Worm (Caenorhabditis elegans) whole organism, late embryonic: ENCODE measurements around the gene unc-2.

ENCODE experiments used
- C08G9.2 ChIP-seq: sonication (generic microtip); optimal IDR thresholded peaks from 2 replicates; lab custom pipeline; 2016; ENCODE audit warnings: mild to moderate bottlenecking, missing genetic modification characterization, moderate library complexity, missing compliant biosample characterization
- C38D4.7 ChIP-seq: fragments of 200-800 bp; sonication (Bioruptor generic); optimal IDR thresholded peaks from 2 replicates; lab custom pipeline; 2018; ENCODE audit warnings: mild to moderate bottlenecking, missing genetic modification characterization, moderate library complexity, missing compliant biosample characterization
- F13H6.1 ChIP-seq: sonication (generic microtip); optimal IDR thresholded peaks from 2 replicates; lab custom pipeline; 2016; ENCODE audit warnings: missing genetic modification characterization, missing compliant biosample characterization
- K02D7.2 ChIP-seq: sonication (generic microtip); optimal IDR thresholded peaks from 2 replicates; lab custom pipeline; 2017; ENCODE audit warnings: mild to moderate bottlenecking, missing genetic modification characterization, missing compliant biosample characterization
- T23F11.4 ChIP-seq: fragments of 200-800 bp; sonication (Bioruptor generic); optimal IDR thresholded peaks from 2 replicates; lab custom pipeline; 2018; ENCODE audit warnings: mild to moderate bottlenecking, missing genetic modification characterization, missing compliant biosample characterization
- Y22D7AL.16 ChIP-seq: sonication (generic microtip); optimal IDR thresholded peaks from 2 replicates; lab custom pipeline; 2016; ENCODE audit warnings: missing genetic modification characterization, missing compliant biosample characterization
- ama-1 ChIP-seq: fragments of 150-350 bp; optimal IDR thresholded peaks from 2 replicates; lab custom pipeline; 2014
- ceh-14 ChIP-seq: sonication (generic microtip); optimal IDR thresholded peaks from 2 replicates; lab custom pipeline; 2016; ENCODE audit warnings: missing genotype, missing genetic modification characterization, missing compliant biosample characterization
- ceh-18 ChIP-seq: sonication (generic microtip); optimal IDR thresholded peaks from 2 replicates; lab custom pipeline; 2016; ENCODE audit warnings: missing genetic modification characterization, missing compliant biosample characterization
- ceh-2 ChIP-seq: sonication (generic microtip); optimal IDR thresholded peaks from 2 replicates; lab custom pipeline; 2016; ENCODE audit warnings: missing genotype, missing genetic modification characterization, missing compliant biosample characterization
- ceh-30 ChIP-seq: fragments of 150-350 bp; optimal IDR thresholded peaks from 2 replicates; lab custom pipeline; 2014; ENCODE audit warnings: missing biosample characterization, missing genetic modification characterization
- ceh-31 ChIP-seq: sonication (generic microtip); optimal IDR thresholded peaks from 2 replicates; lab custom pipeline; 2016; ENCODE audit warnings: missing genetic modification characterization, missing compliant biosample characterization
- ceh-6 ChIP-seq: fragments of 200-800 bp; sonication (Bioruptor generic); optimal IDR thresholded peaks from 2 replicates; lab custom pipeline; 2018; ENCODE audit warnings: mild to moderate bottlenecking, missing genetic modification characterization, missing compliant biosample characterization
- ceh-9 ChIP-seq: sonication (generic microtip); optimal IDR thresholded peaks from 2 replicates; lab custom pipeline; 2016; ENCODE audit warnings: mild to moderate bottlenecking, missing genetic modification characterization, inconsistent platforms, missing compliant biosample characterization
- che-1 ChIP-seq: sonication (generic microtip); optimal IDR thresholded peaks from 2 replicates; lab custom pipeline; 2016; ENCODE audit warnings: mild to moderate bottlenecking, missing genetic modification characterization, missing compliant biosample characterization
- dve-1 ChIP-seq: sonication (generic microtip); optimal IDR thresholded peaks from 2 replicates; lab custom pipeline; 2017; ENCODE audit warnings: antibody characterized with exemption, mild to moderate bottlenecking, missing genetic modification characterization, missing compliant biosample characterization
- elt-2 ChIP-seq: sonication (generic microtip); optimal IDR thresholded peaks from 2 replicates; lab custom pipeline; 2016; ENCODE audit warnings: missing genetic modification reagents, missing genetic modification characterization, missing compliant biosample characterization
- elt-4 ChIP-seq: sonication (generic microtip); optimal IDR thresholded peaks from 2 replicates; lab custom pipeline; 2016; ENCODE audit warnings: missing genetic modification characterization, missing compliant biosample characterization
- fax-1 ChIP-seq: sonication (generic microtip); optimal IDR thresholded peaks from 2 replicates; lab custom pipeline; 2016; ENCODE audit warnings: missing genotype, missing genetic modification characterization, missing compliant biosample characterization
- fkh-10 ChIP-seq: fragments of 150-350 bp; optimal IDR thresholded peaks from 2 replicates; lab custom pipeline; 2014; ENCODE audit warnings: missing biosample characterization, missing genetic modification reagents, missing genetic modification characterization
- gmeb-2 ChIP-seq: sonication (generic microtip); optimal IDR thresholded peaks from 2 replicates; lab custom pipeline; 2016; ENCODE audit warnings: missing genetic modification characterization, inconsistent platforms, missing compliant biosample characterization
- hlh-13 ChIP-seq: fragments of 200-800 bp; sonication (Bioruptor generic); optimal IDR thresholded peaks from 2 replicates; lab custom pipeline; 2018; ENCODE audit warnings: mild to moderate bottlenecking, missing genetic modification characterization, missing compliant biosample characterization
- hlh-15 ChIP-seq: sonication (generic microtip); optimal IDR thresholded peaks from 2 replicates; lab custom pipeline; 2016; ENCODE audit warnings: missing genetic modification characterization, missing compliant biosample characterization
- hlh-30 ChIP-seq: sonication (generic microtip); optimal IDR thresholded peaks from 2 replicates; lab custom pipeline; 2017; ENCODE audit warnings: antibody characterized with exemption, missing genetic modification characterization, missing compliant biosample characterization; ENCODE audit not compliant: insufficient read depth
- hlh-8 ChIP-seq: sonication (generic microtip); optimal IDR thresholded peaks from 2 replicates; lab custom pipeline; 2016; ENCODE audit warnings: missing genotype, missing genetic modification characterization, missing compliant biosample characterization
- madf-2 ChIP-seq: sonication (generic microtip); optimal IDR thresholded peaks from 2 replicates; lab custom pipeline; 2017; ENCODE audit warnings: missing genetic modification characterization, missing compliant biosample characterization
- mec-3 ChIP-seq: sonication (generic microtip); optimal IDR thresholded peaks from 2 replicates; lab custom pipeline; 2016; ENCODE audit warnings: borderline replicate concordance, missing genetic modification characterization, missing compliant biosample characterization
- nfya-1 ChIP-seq: sonication (generic microtip); optimal IDR thresholded peaks from 2 replicates; lab custom pipeline; 2017; ENCODE audit warnings: missing genetic modification characterization, mild to moderate bottlenecking, missing compliant biosample characterization, antibody characterized with exemption, moderate library complexity
- npax-4 ChIP-seq: sonication (generic microtip); optimal IDR thresholded peaks from 2 replicates; lab custom pipeline; 2016; ENCODE audit warnings: missing genetic modification characterization, missing compliant biosample characterization
- odd-2 ChIP-seq: sonication (generic microtip); optimal IDR thresholded peaks from 2 replicates; lab custom pipeline; 2017; ENCODE audit warnings: antibody characterized with exemption, mild to moderate bottlenecking, missing genetic modification characterization, missing compliant biosample characterization
- pag-3 ChIP-seq: sonication (generic microtip); optimal IDR thresholded peaks from 2 replicates; lab custom pipeline; 2016; ENCODE audit warnings: missing compliant biosample characterization, missing genetic modification characterization, borderline replicate concordance
- pat-9 ChIP-seq: fragments of 200-800 bp; sonication (Bioruptor generic); optimal IDR thresholded peaks from 2 replicates; lab custom pipeline; 2018; ENCODE audit warnings: mild to moderate bottlenecking, missing genetic modification characterization, moderate library complexity, missing compliant biosample characterization
- pax-1 ChIP-seq: fragments of 150-350 bp; optimal IDR thresholded peaks from 2 replicates; lab custom pipeline; 2014; ENCODE audit warnings: missing biosample characterization, missing genetic modification characterization
- pha-2 ChIP-seq: sonication (generic microtip); optimal IDR thresholded peaks from 2 replicates; lab custom pipeline; 2017; ENCODE audit warnings: mild to moderate bottlenecking, missing genetic modification characterization, missing compliant biosample characterization
- pros-1 ChIP-seq: fragments of 150-350 bp; optimal IDR thresholded peaks from 2 replicates; lab custom pipeline; 2014; ENCODE audit warnings: missing biosample characterization, missing genetic modification reagents, missing genetic modification characterization
- ref-2 ChIP-seq: sonication (generic microtip); optimal IDR thresholded peaks from 2 replicates; lab custom pipeline; 2016; ENCODE audit warnings: missing genetic modification characterization, missing compliant biosample characterization
- rnt-1 ChIP-seq: sonication (generic microtip); optimal IDR thresholded peaks from 2 replicates; lab custom pipeline; 2016; ENCODE audit warnings: missing genetic modification characterization, missing compliant biosample characterization
- sox-2 ChIP-seq: fragments of 200-800 bp; sonication (Bioruptor generic); IDR thresholded peaks from 2 replicates; pipeline ENCODE4 v1.3.6; 2022; ENCODE audit warnings: missing genetic modification reagents, missing genetic modification characterization, missing compliant biosample characterization
- sox-4 ChIP-seq: sonication (generic microtip); optimal IDR thresholded peaks from 2 replicates; lab custom pipeline; 2017; ENCODE audit warnings: mild to moderate bottlenecking, missing genetic modification characterization, inconsistent platforms, missing compliant biosample characterization
- tbx-2 ChIP-seq: sonication (generic microtip); optimal IDR thresholded peaks from 2 replicates; lab custom pipeline; 2016; ENCODE audit warnings: missing genetic modification characterization, missing compliant biosample characterization
- tbx-7 ChIP-seq: sonication (generic microtip); optimal IDR thresholded peaks from 2 replicates; lab custom pipeline; 2016; ENCODE audit warnings: missing genotype, missing genetic modification characterization, missing compliant biosample characterization
- ttx-3 ChIP-seq: sonication (generic microtip); optimal IDR thresholded peaks from 2 replicates; lab custom pipeline; 2016; ENCODE audit warnings: missing genetic modification reagents, missing genetic modification characterization, missing compliant biosample characterization
- unc-3 ChIP-seq, 2 experiments: fragments of 200-800 bp in 1 of 2; sonication (Bioruptor generic) in 1 of 2; sonication (generic microtip) in 1 of 2; conservative IDR thresholded peaks in 1 of 2; optimal IDR thresholded peaks in 1 of 2; 2 replicates each; pipeline versions ENCODE4 v1.3.6 to Lab custom; 2016 to 2022; ENCODE audit warnings: missing compliant biosample characterization in 2 of 2, missing genetic modification characterization in 2 of 2, missing genetic modification reagents in 1 of 2
- unc-42 ChIP-seq: sonication (generic microtip); optimal IDR thresholded peaks from 2 replicates; lab custom pipeline; 2016; ENCODE audit warnings: missing genotype, missing genetic modification characterization, missing compliant biosample characterization
- unc-55 ChIP-seq: sonication (generic microtip); optimal IDR thresholded peaks from 2 replicates; lab custom pipeline; 2017; ENCODE audit warnings: missing biosample characterization, missing genetic modification reagents, missing genetic modification characterization
- unc-86 ChIP-seq: sonication (generic microtip); optimal IDR thresholded peaks from 2 replicates; lab custom pipeline; 2016; ENCODE audit warnings: missing genetic modification characterization, missing compliant biosample characterization
- zip-5 ChIP-seq: sonication (generic microtip); optimal IDR thresholded peaks from 2 replicates; lab custom pipeline; 2016; ENCODE audit warnings: missing genetic modification characterization, missing compliant biosample characterization
- ztf-16 ChIP-seq: sonication (generic microtip); optimal IDR thresholded peaks from 2 replicates; lab custom pipeline; 2017; ENCODE audit warnings: missing genetic modification characterization, missing compliant biosample characterization

Gene unc-2

DNA sequence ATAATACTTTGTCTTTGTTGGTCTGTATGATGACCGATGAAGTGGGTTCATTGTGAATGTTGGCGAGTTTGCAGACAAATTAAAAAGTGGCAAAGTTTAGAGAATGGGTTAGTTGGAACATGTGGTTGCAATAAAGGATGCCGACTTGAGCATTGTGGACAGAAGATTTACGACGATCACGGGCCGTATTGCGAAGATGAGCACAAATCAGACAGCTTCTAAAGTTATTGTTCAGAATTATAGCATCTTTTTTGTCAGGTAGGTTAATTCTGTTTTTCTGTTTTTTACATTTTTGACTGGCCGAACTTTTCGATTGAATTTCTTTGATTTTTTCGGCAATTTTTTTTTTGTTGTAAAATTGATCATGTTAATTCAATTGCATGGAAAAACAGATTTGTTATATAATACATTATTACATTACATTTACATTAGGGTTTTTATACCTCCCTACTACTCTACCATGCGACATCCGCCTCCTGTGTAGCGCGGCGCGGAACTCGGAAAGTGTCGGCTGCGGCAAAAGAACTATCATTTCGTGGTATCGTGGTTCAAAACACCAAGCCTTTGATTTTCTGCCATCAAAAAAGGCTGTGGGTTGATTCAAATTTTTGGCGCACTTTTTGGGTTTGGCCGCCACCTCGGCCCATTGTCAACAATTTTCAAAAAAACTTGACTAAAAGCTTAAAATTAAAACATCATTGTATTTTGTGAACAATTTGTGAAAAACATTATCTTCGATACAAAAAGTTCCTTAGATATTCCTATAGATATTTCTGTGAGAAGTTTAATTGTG, at the start of gene unc-2:
Gene unc-2 (minus strand): TSS at position 51 of the 793 bp plus-strand sequence.
- no peak for TF ChIP-seq unc-42
- TF ChIP-seq Y22D7AL.16 (tag; lab: Kevin White, UChicago), result no peak
- no peak for TF ChIP-seq madf-2 (tag; lab: Kevin White, UChicago)
- no peak for TF ChIP-seq unc-55 (GFP tag; lab: Kevin White, UChicago)
- TF ChIP-seq pag-3, result no peak
- no peak for TF ChIP-seq tbx-7 (tag; lab: Kevin White, UChicago)

DNA sequence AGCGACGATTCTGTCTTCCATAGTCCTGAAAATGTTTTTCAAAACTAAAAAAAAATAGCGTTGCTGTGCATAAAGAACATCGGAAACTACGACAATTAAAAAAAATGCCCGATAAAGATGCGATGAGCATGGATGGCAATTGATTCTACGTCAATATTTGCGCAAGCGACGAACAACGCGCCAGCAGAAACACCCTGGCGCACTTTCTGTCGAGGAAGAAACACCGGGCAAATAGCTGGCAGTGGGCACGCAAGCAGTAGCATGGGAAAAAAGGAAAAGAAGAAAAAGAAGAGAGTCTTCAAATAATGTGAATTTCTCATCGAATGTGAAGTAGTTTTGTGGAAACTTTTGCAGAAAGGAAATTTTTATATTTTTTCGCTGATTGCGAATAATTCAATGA, 46.3 kb upstream of the unc-2 start, which contains the start of gene C14A11.9:
Gene C14A11.9 (minus strand): TSS at position 27 of the 400 bp plus-strand sequence.
- TF ChIP-seq unc-42, result peak; percentile 53
- TF ChIP-seq elt-4 (tag; lab: Kevin White, UChicago), result no peak
- TF ChIP-seq K02D7.2 (tag; lab: Kevin White, UChicago), result peak; percentile 25
- TF ChIP-seq elt-2, result peak; percentile 78
- peak; percentile 52 for TF ChIP-seq ttx-3 (tag; lab: Kevin White, UChicago)
- peak; percentile 55 for TF ChIP-seq sox-4 (tag; lab: Kevin White, UChicago)
- peak; percentile 83 for TF ChIP-seq tbx-2 (tag; lab: Kevin White, UChicago)
- peak; percentile 42 for TF ChIP-seq ceh-6 (GFP tag; lab: Kevin White, UChicago)
- peak; percentile 50 for TF ChIP-seq pha-2 (tag; lab: Kevin White, UChicago)
- TF ChIP-seq pros-1 (tag; lab: Kevin White, UChicago), result no peak
- no peak for TF ChIP-seq pag-3
- TF ChIP-seq pax-1 (tag; lab: Kevin White, UChicago), result no peak
- TF ChIP-seq ceh-30, result peak; percentile 30
- TF ChIP-seq ceh-9 (tag; lab: Kevin White, UChicago), result no peak
- peak; percentile 58 for TF ChIP-seq dve-1 (tag; lab: Kevin White, UChicago)
- peak; percentile 19 for TF ChIP-seq fax-1 (tag; lab: Kevin White, UChicago)
- TF ChIP-seq ceh-18 (tag; lab: Kevin White, UChicago), result peak; percentile 79
- no peak for TF ChIP-seq unc-3 (GFP tag; conservative IDR thresholded peaks at IDR 0.05; lab: Robert Waterston, UW)
- TF ChIP-seq unc-3 (tag; optimal IDR thresholded peaks at IDR 0.05; lab: Kevin White, UChicago), result peak; percentile 70
- TF ChIP-seq madf-2 (tag; lab: Kevin White, UChicago), result peak; percentile 55
- peak; percentile 12 for TF ChIP-seq unc-55 (GFP tag; lab: Kevin White, UChicago)
- peak; percentile 53 for TF ChIP-seq ceh-2
- no peak for TF ChIP-seq fkh-10 (GFP tag; lab: Kevin White, UChicago)
- TF ChIP-seq ceh-14 (tag; lab: Kevin White, UChicago), result peak; percentile 75
- TF ChIP-seq zip-5 (tag; lab: Kevin White, UChicago), result peak; percentile 18
- no peak for TF ChIP-seq T23F11.4 (GFP tag; lab: Kevin White, UChicago)
- peak; percentile 63 for TF ChIP-seq unc-86 (tag; lab: Kevin White, UChicago)
- TF ChIP-seq rnt-1 (tag; lab: Kevin White, UChicago), result peak; percentile 73
- TF ChIP-seq ztf-16, result peak; percentile 24
- no peak for TF ChIP-seq mec-3 (tag; lab: Kevin White, UChicago)
- TF ChIP-seq C38D4.7 (GFP tag; lab: Kevin White, UChicago), result peak; percentile 56
- peak; percentile 86 for TF ChIP-seq ceh-31
- TF ChIP-seq hlh-8 (tag; lab: Kevin White, UChicago), result peak; percentile 16
- TF ChIP-seq F13H6.1, result peak; percentile 58
- no peak for TF ChIP-seq Y22D7AL.16 (tag; lab: Kevin White, UChicago)
- peak; percentile 78 for TF ChIP-seq nfya-1 (tag; lab: Kevin White, UChicago)
- peak; percentile 63 for TF ChIP-seq pat-9
- TF ChIP-seq sox-2, result no peak
- TF ChIP-seq ref-2, result no peak
- peak; percentile 39 for TF ChIP-seq hlh-13 (GFP tag; lab: Kevin White, UChicago)
- peak; percentile 55 for TF ChIP-seq hlh-15
- TF ChIP-seq che-1 (tag; lab: Kevin White, UChicago), result peak; percentile 60
- TF ChIP-seq C08G9.2, result peak; percentile 71
- TF ChIP-seq hlh-30 (tag; lab: Kevin White, UChicago), result peak; percentile 31
- TF ChIP-seq npax-4 (tag; lab: Kevin White, UChicago), result peak; percentile 10
- TF ChIP-seq ama-1 (lab: Kevin White, UChicago), result no peak
- peak; percentile 39 for TF ChIP-seq gmeb-2 (tag; lab: Kevin White, UChicago)
- TF ChIP-seq odd-2, result no peak
